Worm (Caenorhabditis elegans): ENCODE data around the gene C06G3.8.

C06G3.8 gene

ce11 chrIV:7003323-7003722, 29.0 kb downstream of the C06G3.8 start, which contains the start of gene cht-3:
Gene cht-3 (plus strand): TSS chrIV:7003623.
- TF ChIP-seq T26A8.4 (GFP tag; IDR thresholded peaks at IDR 0.05): no peak
- TF ChIP-seq mep-1 (tag; optimal IDR thresholded peaks at IDR 0.05): no peak
- TF ChIP-seq vab-7 (GFP tag; IDR thresholded peaks at IDR 0.05): no peak
- no peak for TF ChIP-seq snpc-1.2 (GFP tag; IDR thresholded peaks at IDR 0.05)
- TF ChIP-seq mes-2 (tag; optimal IDR thresholded peaks at IDR 0.05; ENCODE audit: poor library complexity, severe bottlenecking): no peak
- TF ChIP-seq egl-27 (tag; optimal IDR thresholded peaks at IDR 0.05): no peak

DNA sequence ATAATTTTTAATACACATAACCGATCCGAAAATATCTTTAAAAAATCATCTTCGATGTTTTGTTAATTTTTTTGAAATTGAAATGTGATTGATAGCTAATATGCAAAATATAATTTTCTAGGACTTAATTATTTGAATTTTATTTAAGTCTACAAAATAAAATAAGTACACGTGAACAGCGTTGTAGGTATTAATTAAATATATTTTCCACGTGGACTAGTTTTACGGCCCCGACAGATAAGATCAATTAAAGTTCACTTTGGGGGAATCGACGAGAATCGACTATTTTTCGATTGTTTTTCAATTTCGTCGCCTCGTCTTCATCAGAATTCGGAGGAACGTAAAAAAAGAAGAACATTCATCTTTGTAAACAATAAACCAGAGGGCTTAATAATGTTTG, 33.2 kb downstream of the C06G3.8 start, which contains the start of gene C25A8.5:
Gene C25A8.5, plus strand, starts transcription at position 301 of the 400 bp plus-strand sequence.
- no peak for TF ChIP-seq ceh-28 (tag; optimal IDR thresholded peaks at IDR 0.05)
- no peak for TF ChIP-seq unc-62 (GFP tag; optimal IDR thresholded peaks at IDR 0.05 in 1 of 2)
- TF ChIP-seq unc-62 (tag; optimal IDR thresholded peaks at IDR 0.05): no peak
- no peak for TF ChIP-seq madf-5 (GFP tag; IDR thresholded peaks at IDR 0.05)
- TF ChIP-seq vab-7 (GFP tag; IDR thresholded peaks at IDR 0.05): no peak
- TF ChIP-seq pha-4 (GFP tag; IDR thresholded peaks at IDR 0.05): no peak
- TF ChIP-seq pha-4 (tag; optimal IDR thresholded peaks at IDR 0.05): no peak
- TF ChIP-seq ces-1 (GFP tag; optimal IDR thresholded peaks at IDR 0.05): no peak
- TF ChIP-seq lim-7 (GFP tag; IDR thresholded peaks at IDR 0.05): no peak
- TF ChIP-seq hif-1 (tag; optimal IDR thresholded peaks at IDR 0.05): no peak
- TF ChIP-seq D1046.2 (GFP tag; IDR thresholded peaks at IDR 0.05): no peak
- no peak for TF ChIP-seq ceh-44 (GFP tag; IDR thresholded peaks at IDR 0.05)
- TF ChIP-seq nhr-6 (tag; optimal IDR thresholded peaks at IDR 0.05): no peak
- no peak for TF ChIP-seq attf-4 (tag; optimal IDR thresholded peaks at IDR 0.05)
- no peak for TF ChIP-seq zip-2 (tag; optimal IDR thresholded peaks at IDR 0.05)
- TF ChIP-seq mxl-3 (GFP tag; optimal IDR thresholded peaks at IDR 0.05): no peak
- no peak for TF ChIP-seq daf-16 (GFP tag; optimal IDR thresholded peaks at IDR 0.05)
- TF ChIP-seq daf-16 (tag; optimal IDR thresholded peaks at IDR 0.05): no peak
- no peak for TF ChIP-seq F37D6.2 (tag; optimal IDR thresholded peaks at IDR 0.05)
- TF ChIP-seq hmg-1.1 (GFP tag; IDR thresholded peaks at IDR 0.05): no peak
- TF ChIP-seq jun-1 (tag; optimal IDR thresholded peaks at IDR 0.05): no peak

DNA sequence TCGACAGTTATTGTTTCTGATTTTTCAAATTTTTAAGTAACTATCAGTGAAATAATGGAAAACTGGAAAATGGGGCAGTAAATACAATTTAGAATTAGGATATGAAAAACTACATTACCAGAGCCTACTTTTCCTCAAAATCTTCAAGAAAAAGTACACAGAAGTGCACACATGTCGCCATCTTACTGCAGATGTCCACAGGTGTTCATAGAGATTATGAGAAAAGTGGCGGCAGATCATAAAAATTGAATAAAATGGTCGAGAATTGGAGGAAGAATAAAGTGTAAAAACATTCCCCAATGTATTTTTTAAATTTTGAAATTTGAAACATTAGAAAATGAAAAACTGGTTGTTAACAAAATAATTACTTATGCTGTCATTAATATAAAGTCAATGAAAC, 34.4 kb downstream of the C06G3.8 start:
- TF ChIP-seq F37D6.2 (tag; optimal IDR thresholded peaks at IDR 0.05): no peak
- TF ChIP-seq T26A8.4 (GFP tag; IDR thresholded peaks at IDR 0.05): no peak
- TF ChIP-seq attf-4 (tag; optimal IDR thresholded peaks at IDR 0.05): no peak
- no peak for TF ChIP-seq fkh-10 (GFP tag; optimal IDR thresholded peaks at IDR 0.05)
- no peak for TF ChIP-seq cey-2 (tag; optimal IDR thresholded peaks at IDR 0.05; ENCODE audit: borderline replicate concordance, insufficient read depth)
- TF ChIP-seq hlh-11 (tag; optimal IDR thresholded peaks at IDR 0.05): no peak
- no peak for TF ChIP-seq lin-38 (GFP tag; IDR thresholded peaks at IDR 0.05)
- no peak for TF ChIP-seq nhr-11 (tag; optimal IDR thresholded peaks at IDR 0.05)
- TF ChIP-seq ZK337.2 (GFP tag; IDR thresholded peaks at IDR 0.05): no peak
- no peak for TF ChIP-seq ceh-28 (tag; optimal IDR thresholded peaks at IDR 0.05)
- no peak for TF ChIP-seq daf-19 (GFP tag; conservative IDR thresholded peaks at IDR 0.05)
- TF ChIP-seq zfp-3 (GFP tag; conservative IDR thresholded peaks at IDR 0.05): no peak
- TF ChIP-seq ceh-82 (tag; optimal IDR thresholded peaks at IDR 0.05): no peak

ce11 chrIV:6991070-6991469, 41.3 kb downstream of the C06G3.8 start:
- TF ChIP-seq ztf-11 (tag; optimal IDR thresholded peaks at IDR 0.05) (no peak), zip-2 (tag; optimal IDR thresholded peaks at IDR 0.05) (no peak), dmd-8 (GFP tag; IDR thresholded peaks at IDR 0.05) (no peak), nhr-28 (tag; optimal IDR thresholded peaks at IDR 0.05) (no peak), ceh-32 (tag; optimal IDR thresholded peaks at IDR 0.05; ENCODE audit: poor library complexity) (no peak), Y105C5A.15 (GFP tag; IDR thresholded peaks at IDR 0.05) (no peak), ZK337.2 (GFP tag; IDR thresholded peaks at IDR 0.05) (no peak)
